Fruit fly (Drosophila melanogaster) whole organism, wandering third instar larva: ENCODE measurements around the gene CkIIbeta.

ENCODE experiments used
- Dfd ChIP-seq: fragments of >200 bp; optimal IDR thresholded peaks from 2 replicates; lab custom pipeline; 2017; ENCODE audit warnings: missing biosample characterization, missing genetic modification characterization
- Myc ChIP-seq: fragments of >200 bp; optimal IDR thresholded peaks from 2 replicates; lab custom pipeline; 2017
- pan ChIP-seq: fragments of >200 bp; optimal IDR thresholded peaks from 2 replicates; lab custom pipeline; 2017
- usp ChIP-seq: fragments of >200 bp; optimal IDR thresholded peaks from 2 replicates; lab custom pipeline; 2017; ENCODE audit warnings: missing biosample characterization, missing genetic modification characterization

dm6 chrX:11839308-11839707, 47.0 kb downstream of the CkIIbeta start, which contains the start of gene Cyp28c1:
- TF ChIP-seq pan (lab: Kevin White, UChicago) (no peak), Dfd (GFP tag; lab: Kevin White, UChicago) (no peak), usp (GFP tag; lab: Kevin White, UChicago) (no peak), Myc (lab: Kevin White, UChicago) (no peak)
